Fruit fly (Drosophila melanogaster) whole organism, pupa: ENCODE measurements around the gene CG5382.

Experiments used
- CG10348 ChIP-seq: fragments of 200-800 bp; sonication (Bioruptor generic); IDR thresholded peaks from 2 replicates; pipeline ENCODE4 v1.3.6; 2022; ENCODE audit warnings: missing biosample characterization, missing genetic modification characterization
- CG12605 ChIP-seq: fragments of 200-800 bp; sonication (Bioruptor generic); IDR thresholded peaks from 2 replicates; pipeline ENCODE4 v1.3.6; 2022; ENCODE audit warnings: missing biosample characterization, missing genetic modification characterization
- CG13204 ChIP-seq: fragments of 200-800 bp; sonication (Bioruptor generic); optimal IDR thresholded peaks from 2 replicates; lab custom pipeline; 2018; ENCODE audit warnings: missing biosample characterization, mild to moderate bottlenecking, missing genetic modification characterization, moderate library complexity
- CG14655 ChIP-seq: fragments of 200-800 bp; sonication (Bioruptor generic); optimal IDR thresholded peaks from 3 replicates; lab custom pipeline; 2017; ENCODE audit warnings: mild to moderate bottlenecking, missing biosample characterization, missing genetic modification reagents, missing genetic modification characterization
- CG15710 ChIP-seq: fragments of 200-800 bp; sonication (Bioruptor generic); optimal IDR thresholded peaks from 2 replicates; lab custom pipeline; 2018; ENCODE audit warnings: missing biosample characterization, mild to moderate bottlenecking, missing genetic modification characterization, moderate library complexity
- CG17806 ChIP-seq: fragments of 200-800 bp; sonication (Bioruptor generic); optimal IDR thresholded peaks from 2 replicates; lab custom pipeline; 2018; ENCODE audit warnings: missing biosample characterization, mild to moderate bottlenecking, missing genetic modification characterization, moderate library complexity
- CG32121 ChIP-seq: fragments of 200-800 bp; sonication (Bioruptor generic); IDR thresholded peaks from 2 replicates; pipeline ENCODE4 v1.3.6; 2022; ENCODE audit warnings: missing biosample characterization, missing genetic modification characterization
- CG34367 ChIP-seq: fragments of 200-800 bp; sonication (Bioruptor generic); optimal IDR thresholded peaks from 2 replicates; lab custom pipeline; 2018; ENCODE audit warnings: missing biosample characterization, mild to moderate bottlenecking, missing genetic modification characterization
- CG4496 ChIP-seq: fragments of 200-800 bp; sonication (Bioruptor generic); IDR thresholded peaks from 3 replicates; pipeline ENCODE4 v1.3.6; 2022; ENCODE audit warnings: missing biosample characterization, missing genetic modification characterization
- CG8159 ChIP-seq: fragments of 200-800 bp; sonication (Bioruptor generic); optimal IDR thresholded peaks from 3 replicates; lab custom pipeline; 2018; ENCODE audit warnings: missing biosample characterization, mild to moderate bottlenecking, missing genetic modification characterization, moderate library complexity
- CG8301 ChIP-seq: fragments of 200-800 bp; sonication (Bioruptor generic); optimal IDR thresholded peaks from 2 replicates; lab custom pipeline; 2018; ENCODE audit warnings: missing biosample characterization, mild to moderate bottlenecking, missing genetic modification characterization
- CG9948 ChIP-seq: fragments of 200-800 bp; sonication (Bioruptor generic); optimal IDR thresholded peaks from 2 replicates; lab custom pipeline; 2018; ENCODE audit warnings: missing biosample characterization, mild to moderate bottlenecking, missing genetic modification characterization, moderate library complexity
- D1 ChIP-seq: fragments of 200-800 bp; sonication (Bioruptor generic); optimal IDR thresholded peaks from 2 replicates; lab custom pipeline; 2018; ENCODE audit warnings: missing biosample characterization, mild to moderate bottlenecking, missing genetic modification characterization, moderate library complexity
- EcR ChIP-seq: fragments of 200-800 bp; sonication (Bioruptor generic); optimal IDR thresholded peaks from 3 replicates; lab custom pipeline; 2019; ENCODE audit warnings: missing biosample characterization, missing genetic modification characterization, mild to moderate bottlenecking, moderate library complexity, missing genetic modification reagents
- Ets98B ChIP-seq: fragments of 200-800 bp; sonication (Bioruptor generic); IDR thresholded peaks from 2 replicates; pipeline ENCODE4 v1.3.6; 2022; ENCODE audit warnings: missing biosample characterization, missing genetic modification characterization
- Pif1A ChIP-seq: fragments of 200-800 bp; sonication (Bioruptor generic); optimal IDR thresholded peaks from 3 replicates; lab custom pipeline; 2016; ENCODE audit warnings: missing biosample characterization, missing genetic modification characterization
- Pif1B ChIP-seq: fragments of 200-800 bp; sonication (Bioruptor generic); optimal IDR thresholded peaks from 3 replicates; lab custom pipeline; 2016; ENCODE audit warnings: missing biosample characterization, missing genetic modification characterization
- Snoo ChIP-seq: fragments of 200-800 bp; sonication (Bioruptor generic); optimal IDR thresholded peaks from 3 replicates; lab custom pipeline; 2017; ENCODE audit warnings: missing biosample characterization, mild to moderate bottlenecking, missing genetic modification characterization, inconsistent platforms
- fd96Ca ChIP-seq: fragments of 200-800 bp; sonication (Bioruptor generic); IDR thresholded peaks from 3 replicates; pipeline ENCODE4 v1.3.6; 2022; ENCODE audit warnings: missing biosample characterization, missing genetic modification characterization
- gl ChIP-seq: fragments of 200-800 bp; sonication (Bioruptor generic); optimal IDR thresholded peaks from 2 replicates; lab custom pipeline; 2018; ENCODE audit warnings: missing biosample characterization, mild to moderate bottlenecking, missing genetic modification characterization
- rn ChIP-seq: fragments of 200-800 bp; sonication (Bioruptor generic); IDR thresholded peaks from 2 replicates; pipeline ENCODE4 v1.3.6; 2022; ENCODE audit warnings: missing biosample characterization, missing genetic modification characterization

CG5382 gene

dm6 chr3R:22400246-22400645 lies 34.5 kb upstream of the CG5382 start:
- TF ChIP-seq CG13204 (GFP tag; lab: Kevin White, UChicago) (no peak), CG14655 (peak; percentile 85), CG15710 (tag; lab: Kevin White, UChicago) (no peak), CG12605 (GFP tag; lab: Robert Waterston, UW) (no peak), gl (tag; lab: Kevin White, UChicago) (no peak), fd96Ca (GFP tag; lab: Robert Waterston, UW) (no peak), EcR (GFP tag; lab: Kevin White, UChicago) (no peak), Ets98B (GFP tag; lab: Robert Waterston, UW) (peak; percentile 69), CG34367 (tag; lab: Kevin White, UChicago) (no peak), Pif1B (GFP tag; lab: Kevin White, UChicago) (peak; percentile 43), CG32121 (GFP tag; lab: Robert Waterston, UW) (peak; percentile 57; the same call in 1 of the 2 replicates), Snoo (no peak), rn (GFP tag; lab: Robert Waterston, UW) (no peak), Pif1A (GFP tag; lab: Kevin White, UChicago) (peak; percentile 61), CG9948 (peak; percentile 54), CG8301 (tag; lab: Kevin White, UChicago) (peak; percentile 85), D1 (tag; lab: Kevin White, UChicago) (no peak), CG10348 (GFP tag; lab: Robert Waterston, UW) (no peak), CG4496 (peak; percentile 79; the same call in 2 of the 3 replicates), CG17806 (tag; lab: Kevin White, UChicago) (no peak), CG8159 (tag; lab: Kevin White, UChicago) (peak; percentile 23)

DNA sequence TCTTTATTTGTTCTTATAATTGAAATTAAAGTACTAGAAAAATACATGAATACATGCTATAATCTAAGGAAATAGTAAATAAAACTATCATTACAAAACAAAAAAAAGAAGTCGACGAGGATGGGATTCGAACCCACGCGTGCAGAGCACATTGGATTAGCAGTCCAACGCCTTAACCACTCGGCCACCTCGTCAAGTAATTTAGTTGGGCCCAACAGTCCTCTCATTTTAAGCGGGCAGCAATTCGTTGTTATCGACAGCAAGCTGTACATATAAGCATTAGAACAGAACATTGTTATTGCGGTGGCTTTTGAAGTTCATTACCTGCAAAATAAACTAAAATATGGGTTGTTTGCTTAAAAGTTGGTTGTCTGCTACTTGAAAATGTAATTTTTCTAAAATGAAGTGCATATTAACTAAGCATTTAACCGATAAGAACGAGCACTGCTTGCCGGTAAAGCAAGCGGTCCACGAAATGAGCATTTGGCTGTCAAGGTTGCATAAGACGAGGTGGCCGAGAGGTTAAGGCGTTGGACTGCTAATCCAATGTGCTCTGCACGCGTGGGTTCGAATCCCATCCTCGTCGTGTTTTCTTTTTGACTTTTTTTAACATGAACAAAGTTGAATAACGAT lies 31.4 kb upstream of the CG5382 start:
- no peak for TF ChIP-seq CG4496
- no peak for TF ChIP-seq Ets98B (GFP tag; lab: Robert Waterston, UW)
- no peak for TF ChIP-seq CG8301 (tag; lab: Kevin White, UChicago)
- TF ChIP-seq rn (GFP tag; lab: Robert Waterston, UW), result no peak
- no peak for TF ChIP-seq EcR (GFP tag; lab: Kevin White, UChicago)
- TF ChIP-seq Pif1A (GFP tag; lab: Kevin White, UChicago), result no peak
- TF ChIP-seq CG34367 (tag; lab: Kevin White, UChicago), result no peak
- TF ChIP-seq CG13204 (GFP tag; lab: Kevin White, UChicago), result no peak
- TF ChIP-seq CG32121 (GFP tag; lab: Robert Waterston, UW), result no peak
- no peak for TF ChIP-seq CG12605 (GFP tag; lab: Robert Waterston, UW)
- TF ChIP-seq Pif1B (GFP tag; lab: Kevin White, UChicago), result no peak
- TF ChIP-seq fd96Ca (GFP tag; lab: Robert Waterston, UW), result no peak
- no peak for TF ChIP-seq D1 (tag; lab: Kevin White, UChicago)
- no peak for TF ChIP-seq CG14655

- TF ChIP-seq Snoo, result no peak
- TF ChIP-seq CG8301 (tag; lab: Kevin White, UChicago), result no peak
- TF ChIP-seq EcR (GFP tag; lab: Kevin White, UChicago), result no peak
- TF ChIP-seq Ets98B (GFP tag; lab: Robert Waterston, UW), result no peak
- TF ChIP-seq CG9948, result no peak
- TF ChIP-seq Pif1A (GFP tag; lab: Kevin White, UChicago), result no peak
- TF ChIP-seq, all 21 proteins: peak for 0
Measured at dm6 chr3R:22396238-22396772, 30.5 kb upstream of the CG5382 start.

DNA sequence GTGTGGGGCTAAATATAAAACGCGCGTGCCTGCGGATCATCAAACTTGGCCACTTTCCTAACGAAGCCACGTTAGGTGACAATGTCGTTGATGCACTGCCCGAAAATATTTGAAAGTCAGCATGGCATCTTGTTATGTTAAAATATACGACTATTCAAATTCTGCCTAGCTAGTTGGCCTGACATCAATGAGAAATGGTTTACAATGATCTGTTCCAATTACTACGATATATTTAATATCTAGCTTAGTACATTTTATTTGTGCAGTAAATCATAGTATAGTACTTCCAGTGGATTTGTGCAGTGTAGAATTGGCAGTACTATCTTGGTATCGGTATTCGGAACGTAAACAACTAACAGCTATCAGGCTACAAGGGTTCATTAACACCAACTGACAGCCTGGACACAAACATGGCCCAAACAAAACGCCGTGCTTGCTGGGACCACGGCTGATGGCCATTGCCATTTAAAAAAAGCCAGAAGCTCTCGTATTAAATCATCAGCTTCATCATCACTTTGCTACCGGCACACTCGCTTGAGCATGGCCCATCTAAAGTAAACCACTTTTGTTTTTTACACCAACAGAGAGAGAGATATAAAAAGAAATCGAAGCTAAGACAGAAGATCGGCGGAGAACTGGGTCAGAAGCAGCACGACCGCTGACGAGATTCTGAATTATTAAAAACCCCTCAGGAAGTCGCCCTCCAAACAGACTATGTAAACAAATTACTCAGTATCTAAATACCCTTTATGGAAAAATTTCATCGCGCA lies 29.8 kb upstream of the CG5382 start:
- peak; percentile 23 for TF ChIP-seq CG9948
- TF ChIP-seq CG4496, result peak; percentile 57; the same call in 1 of the 3 replicates
- TF ChIP-seq CG17806 (tag; lab: Kevin White, UChicago), result no peak
- 0 out of 2 replicates have a peak, but pooled peaks have one; percentile 23 for TF ChIP-seq Ets98B (GFP tag; lab: Robert Waterston, UW)
- TF ChIP-seq CG8301 (tag; lab: Kevin White, UChicago), result peak; percentile 64
- TF ChIP-seq CG8159 (tag; lab: Kevin White, UChicago), result no peak
- peak; percentile 68 for TF ChIP-seq CG14655

- TF ChIP-seq Snoo, result no peak
- TF ChIP-seq Pif1B (GFP tag; lab: Kevin White, UChicago), result no peak
- no peak for TF ChIP-seq Pif1A (GFP tag; lab: Kevin White, UChicago)
- no peak for TF ChIP-seq gl (tag; lab: Kevin White, UChicago)
- TF ChIP-seq CG17806 (tag; lab: Kevin White, UChicago), result no peak
- no peak for TF ChIP-seq D1 (tag; lab: Kevin White, UChicago)
- no peak for TF ChIP-seq CG34367 (tag; lab: Kevin White, UChicago)
- no peak for TF ChIP-seq CG15710 (tag; lab: Kevin White, UChicago)
- TF ChIP-seq CG32121 (GFP tag; lab: Robert Waterston, UW), result no peak
- no peak for TF ChIP-seq CG8159 (tag; lab: Kevin White, UChicago)
- TF ChIP-seq rn (GFP tag; lab: Robert Waterston, UW), result no peak
- no peak for TF ChIP-seq Ets98B (GFP tag; lab: Robert Waterston, UW)
- TF ChIP-seq EcR (GFP tag; lab: Kevin White, UChicago), result no peak
- no peak for TF ChIP-seq CG12605 (GFP tag; lab: Robert Waterston, UW)
- no peak for TF ChIP-seq CG4496
Measured at dm6 chr3R:22394004-22394403, 28.2 kb upstream of the CG5382 start, which contains the start of gene CG13857. Gene CG13857 (minus strand): TSS chr3R:22394104.
